Fruit fly (Drosophila melanogaster) whole organism, embryonic: ENCODE data around the gene Myo10A.
A peak's percentile ranks its signal among the peaks of the same experiment; 100 is the strongest.

Experiments used
- Antp ChIP-seq: fragments of 200-800 bp; sonication (Bioruptor generic); optimal IDR thresholded peaks from 3 replicates; lab custom pipeline; 2016; ENCODE audit warnings: missing biosample characterization, missing genetic modification characterization
- Blimp-1 ChIP-seq: fragments of 200-800 bp; sonication (Bioruptor generic); optimal IDR thresholded peaks from 3 replicates; lab custom pipeline; 2018; ENCODE audit warnings: missing biosample characterization, missing genetic modification characterization, mild to moderate bottlenecking, moderate library complexity, missing genetic modification reagents
- CG11093 ChIP-seq: fragments of 200-800 bp; sonication (Bioruptor generic); IDR thresholded peaks from 3 replicates; pipeline ENCODE4 v1.3.6; 2022; ENCODE audit warnings: missing biosample characterization, missing genetic modification characterization
- CG11695 ChIP-seq: fragments of 200-800 bp; sonication (Bioruptor generic); IDR thresholded peaks from 3 replicates; pipeline ENCODE4 v1.3.6; 2022; ENCODE audit warnings: missing biosample characterization, missing genetic modification characterization
- CG11723 ChIP-seq: fragments of 200-800 bp; sonication (Bioruptor generic); optimal IDR thresholded peaks from 2 replicates; lab custom pipeline; 2017; ENCODE audit warnings: missing biosample characterization, mild to moderate bottlenecking, missing genetic modification characterization
- CG12155 ChIP-seq: fragments of 200-800 bp; sonication (Bioruptor generic); optimal IDR thresholded peaks from 3 replicates; lab custom pipeline; 2016; ENCODE audit warnings: missing biosample characterization, missing genetic modification characterization
- CG13287 ChIP-seq: fragments of 200-800 bp; sonication (Bioruptor generic); IDR thresholded peaks from 2 replicates; pipeline ENCODE4 v1.3.6; 2022; ENCODE audit warnings: missing biosample characterization, missing genetic modification characterization; ENCODE audit not compliant: partially characterized antibody
- CG13775 ChIP-seq: fragments of 200-800 bp; sonication (Bioruptor generic); optimal IDR thresholded peaks from 3 replicates; lab custom pipeline; 2017; ENCODE audit warnings: missing biosample characterization, mild to moderate bottlenecking, missing genetic modification characterization
- CG15269 ChIP-seq: fragments of 200-800 bp; sonication (Bioruptor generic); optimal IDR thresholded peaks from 2 replicates; lab custom pipeline; 2018; ENCODE audit warnings: missing biosample characterization, mild to moderate bottlenecking, missing genetic modification characterization, moderate library complexity
- CG18599 ChIP-seq: fragments of 200-800 bp; sonication (Bioruptor generic); optimal IDR thresholded peaks from 3 replicates; lab custom pipeline; 2017; ENCODE audit warnings: missing biosample characterization, missing genetic modification characterization, mild to moderate bottlenecking, moderate library complexity, missing genetic modification reagents
- CG18764 ChIP-seq: fragments of 200-800 bp; sonication (Bioruptor generic); optimal IDR thresholded peaks from 3 replicates; lab custom pipeline; 2016; ENCODE audit warnings: missing biosample characterization, missing genetic modification characterization
- CG30403 ChIP-seq: fragments of 200-800 bp; sonication (Bioruptor generic); optimal IDR thresholded peaks from 3 replicates; lab custom pipeline; 2016; ENCODE audit warnings: missing biosample characterization, missing genetic modification characterization
- CG3407 ChIP-seq: fragments of 200-800 bp; sonication (Bioruptor generic); optimal IDR thresholded peaks from 2 replicates; lab custom pipeline; 2018; ENCODE audit warnings: missing biosample characterization, mild to moderate bottlenecking, missing genetic modification characterization
- CG4730 ChIP-seq: fragments of 200-800 bp; sonication (Bioruptor generic); IDR thresholded peaks from 2 replicates; pipeline ENCODE4 v1.3.6; 2022; ENCODE audit warnings: missing biosample characterization, missing genetic modification characterization
- CG5953 ChIP-seq: fragments of 200-800 bp; sonication (Bioruptor generic); IDR thresholded peaks from 2 replicates; pipeline ENCODE4 v1.3.6; 2022; ENCODE audit warnings: missing biosample characterization, missing genetic modification characterization
- CG6765 ChIP-seq: fragments of 200-800 bp; sonication (Bioruptor generic); optimal IDR thresholded peaks from 3 replicates; lab custom pipeline; 2017; ENCODE audit warnings: missing biosample characterization, mild to moderate bottlenecking, missing genetic modification characterization
- CG7271 ChIP-seq: fragments of 200-800 bp; sonication (Bioruptor generic); optimal IDR thresholded peaks from 2 replicates; lab custom pipeline; 2018; ENCODE audit warnings: missing biosample characterization, mild to moderate bottlenecking, missing genetic modification characterization, moderate library complexity
- CG7745 ChIP-seq: fragments of 200-800 bp; sonication (Bioruptor generic); optimal IDR thresholded peaks from 2 replicates; lab custom pipeline; 2018; ENCODE audit warnings: missing biosample characterization, mild to moderate bottlenecking, missing genetic modification characterization, moderate library complexity
- CG9609 ChIP-seq: fragments of 200-800 bp; sonication (Bioruptor generic); optimal IDR thresholded peaks from 3 replicates; lab custom pipeline; 2016; ENCODE audit warnings: missing biosample characterization, missing genetic modification characterization
- CG9817 ChIP-seq: fragments of 200-800 bp; sonication (Bioruptor generic); optimal IDR thresholded peaks from 2 replicates; lab custom pipeline; 2018; ENCODE audit warnings: missing biosample characterization, mild to moderate bottlenecking, missing genetic modification characterization, moderate library complexity
- CG9876 ChIP-seq: fragments of 200-800 bp; sonication (Bioruptor generic); optimal IDR thresholded peaks from 2 replicates; lab custom pipeline; 2016; ENCODE audit warnings: missing biosample characterization, missing genetic modification characterization
- CoRest ChIP-seq: fragments of 200-800 bp; sonication (Bioruptor generic); optimal IDR thresholded peaks from 3 replicates; lab custom pipeline; 2018; ENCODE audit warnings: missing biosample characterization, mild to moderate bottlenecking, missing genetic modification characterization, moderate library complexity
- D19B ChIP-seq: fragments of 200-800 bp; sonication (Bioruptor generic); optimal IDR thresholded peaks from 2 replicates; lab custom pipeline; 2017; ENCODE audit warnings: missing biosample characterization, mild to moderate bottlenecking, missing genetic modification characterization
- Dad ChIP-seq: fragments of 200-800 bp; sonication (Bioruptor generic); optimal IDR thresholded peaks from 3 replicates; lab custom pipeline; 2016; ENCODE audit warnings: missing biosample characterization, missing genetic modification characterization
- Deaf1 ChIP-seq: fragments of 200-800 bp; optimal IDR thresholded peaks from 3 replicates; lab custom pipeline; 2019; ENCODE audit warnings: missing biosample characterization, mild to moderate bottlenecking, missing genetic modification characterization, moderate library complexity
- Doc3 ChIP-seq: fragments of 200-800 bp; sonication (Bioruptor generic); IDR thresholded peaks from 3 replicates; pipeline ENCODE4 v1.3.6; 2022; ENCODE audit warnings: missing biosample characterization, missing genetic modification characterization; ENCODE audit not compliant: partially characterized antibody
- Dp ChIP-seq: fragments of 200-800 bp; sonication (Bioruptor generic); optimal IDR thresholded peaks from 2 replicates; lab custom pipeline; 2018; ENCODE audit warnings: missing biosample characterization, mild to moderate bottlenecking, missing genetic modification characterization, moderate library complexity
- Mrtf ChIP-seq: fragments of 200-800 bp; sonication (Bioruptor generic); IDR thresholded peaks from 3 replicates; pipeline ENCODE4 v1.3.6; 2022; ENCODE audit warnings: missing biosample characterization, missing genetic modification characterization
- Six4 ChIP-seq: fragments of 200-800 bp; sonication (Bioruptor generic); optimal IDR thresholded peaks from 2 replicates; lab custom pipeline; 2016; ENCODE audit warnings: missing biosample characterization, missing genetic modification characterization
- Tbp ChIP-seq: fragments of >200 bp; optimal IDR thresholded peaks from 2 replicates; lab custom pipeline; 2018; ENCODE audit warnings: missing biosample characterization, missing genetic modification characterization
- ab ChIP-seq: fragments of 200-800 bp; sonication (Bioruptor generic); optimal IDR thresholded peaks from 2 replicates; lab custom pipeline; 2016; ENCODE audit warnings: missing biosample characterization, missing genetic modification characterization
- abd-A ChIP-seq: fragments of 200-800 bp; sonication (Bioruptor generic); optimal IDR thresholded peaks from 3 replicates; lab custom pipeline; 2019; ENCODE audit warnings: missing biosample characterization, mild to moderate bottlenecking, missing genetic modification characterization, moderate library complexity
- ac ChIP-seq: fragments of 200-800 bp; sonication (Bioruptor generic); optimal IDR thresholded peaks from 3 replicates; lab custom pipeline; 2017; ENCODE audit warnings: missing biosample characterization, mild to moderate bottlenecking, missing genetic modification characterization
- al ChIP-seq: fragments of 200-800 bp; sonication (Bioruptor generic); IDR thresholded peaks from 2 replicates; pipeline ENCODE4 v1.3.6; 2022; ENCODE audit warnings: missing biosample characterization, missing genetic modification characterization
- ase ChIP-seq: fragments of 200-800 bp; sonication (Bioruptor generic); IDR thresholded peaks from 3 replicates; pipeline ENCODE4 v1.3.6; 2022; ENCODE audit warnings: missing biosample characterization, missing genetic modification characterization
- bbx ChIP-seq: fragments of 200-800 bp; sonication (Bioruptor generic); IDR thresholded peaks from 2 replicates; pipeline ENCODE4 v1.3.6; 2022; ENCODE audit warnings: missing biosample characterization, missing genetic modification characterization; ENCODE audit not compliant: partially characterized antibody
- bowl ChIP-seq: fragments of 200-800 bp; sonication (Bioruptor generic); IDR thresholded peaks from 2 replicates; pipeline ENCODE4 v1.3.6; 2022; ENCODE audit warnings: missing biosample characterization, missing genetic modification characterization
- ci ChIP-seq: fragments of 200-800 bp; sonication (Bioruptor generic); IDR thresholded peaks from 3 replicates; pipeline ENCODE4 v1.3.6; 2022; ENCODE audit warnings: missing biosample characterization, missing genetic modification characterization
- da ChIP-seq: fragments of 200-800 bp; sonication (Bioruptor generic); optimal IDR thresholded peaks from 2 replicates; lab custom pipeline; 2016; ENCODE audit warnings: missing biosample characterization, missing genetic modification characterization
- dan ChIP-seq: fragments of 200-800 bp; sonication (Bioruptor generic); IDR thresholded peaks from 2 replicates; pipeline ENCODE4 v1.3.6; 2022; ENCODE audit warnings: missing biosample characterization, missing genetic modification characterization
- dmrt11E ChIP-seq: fragments of 200-800 bp; sonication (Bioruptor generic); optimal IDR thresholded peaks from 3 replicates; lab custom pipeline; 2018; ENCODE audit warnings: missing biosample characterization, mild to moderate bottlenecking, missing genetic modification characterization, moderate library complexity
- gce ChIP-seq: fragments of 200-800 bp; sonication (Bioruptor generic); IDR thresholded peaks from 3 replicates; pipeline ENCODE4 v1.3.6; 2022; ENCODE audit warnings: missing biosample characterization, missing genetic modification characterization
- jumu ChIP-seq: fragments of 200-800 bp; sonication (Bioruptor generic); optimal IDR thresholded peaks from 3 replicates; lab custom pipeline; 2016; ENCODE audit warnings: missing biosample characterization, missing genetic modification characterization
- otp ChIP-seq: fragments of 200-800 bp; sonication (Bioruptor generic); IDR thresholded peaks from 3 replicates; pipeline ENCODE4, ENCODE4 v1.3.6; 2022; ENCODE audit warnings: missing biosample characterization, missing genetic modification characterization
- pho ChIP-seq: fragments of 200-800 bp; sonication (Bioruptor generic); optimal IDR thresholded peaks from 2 replicates; lab custom pipeline; 2016; ENCODE audit warnings: missing biosample characterization, missing genetic modification characterization
- run ChIP-seq: fragments of 200-800 bp; sonication (Bioruptor generic); optimal IDR thresholded peaks from 3 replicates; lab custom pipeline; 2018; ENCODE audit warnings: missing biosample characterization, mild to moderate bottlenecking, missing genetic modification characterization
- sd ChIP-seq: fragments of 200-800 bp; sonication (Bioruptor generic); optimal IDR thresholded peaks from 3 replicates; lab custom pipeline; 2018; ENCODE audit warnings: missing biosample characterization, mild to moderate bottlenecking, missing genetic modification characterization, moderate library complexity
- sisA ChIP-seq: fragments of 200-800 bp; sonication (Bioruptor generic); IDR thresholded peaks from 2 replicates; pipeline ENCODE4 v1.3.6; 2022; ENCODE audit warnings: missing biosample characterization, missing genetic modification characterization
- slou ChIP-seq: fragments of 200-800 bp; sonication (Bioruptor generic); optimal IDR thresholded peaks from 3 replicates; lab custom pipeline; 2016; ENCODE audit warnings: missing biosample characterization, missing genetic modification characterization
- slp2 ChIP-seq: fragments of 200-800 bp; sonication (Bioruptor generic); optimal IDR thresholded peaks from 2 replicates; lab custom pipeline; 2016; ENCODE audit warnings: missing biosample characterization, missing genetic modification characterization
- sob ChIP-seq: fragments of 200-800 bp; sonication (Bioruptor generic); IDR thresholded peaks from 2 replicates; pipeline ENCODE4 v1.3.6; 2022; ENCODE audit warnings: missing biosample characterization, missing genetic modification characterization
- ssp ChIP-seq: fragments of 200-800 bp; sonication (Bioruptor generic); IDR thresholded peaks from 2 replicates; pipeline ENCODE4 v1.3.6; 2022; ENCODE audit warnings: missing biosample characterization, missing genetic modification characterization

Gene Myo10A

dm6 chrX:10905047-10905446 lies 25.6 kb upstream of the Myo10A start (continued):
- TF ChIP-seq gce (GFP tag; lab: Robert Waterston, UW) (no peak), CG4730 (GFP tag; lab: Robert Waterston, UW) (peak; percentile 38; the same call in 1 of the 2 replicates), D19B (peak; percentile 12), CG11695 (peak; percentile 66), sisA (GFP tag; lab: Robert Waterston, UW) (peak; percentile 72), ab (no peak), CG13287 (GFP tag; lab: Robert Waterston, UW) (no peak), Antp (peak; percentile 31), CG5953 (GFP tag; lab: Robert Waterston, UW) (no peak), dan (GFP tag; lab: Robert Waterston, UW) (no peak), sd (tag; lab: Kevin White, UChicago) (no peak), dmrt11E (tag; lab: Kevin White, UChicago) (peak; percentile 80), da (GFP tag; lab: Kevin White, UChicago) (no peak), Doc3 (GFP tag; lab: Robert Waterston, UW) (no peak), Dad (GFP tag; lab: Kevin White, UChicago) (peak; percentile 14), CG7271 (tag; lab: Kevin White, UChicago) (no peak), Blimp-1 (GFP tag; lab: Kevin White, UChicago) (peak; percentile 64), CG3407 (GFP tag; lab: Kevin White, UChicago) (peak; percentile 45), Six4 (GFP tag; lab: Kevin White, UChicago) (peak; percentile 49), CG12155 (GFP tag; lab: Kevin White, UChicago) (peak; percentile 16), ssp (GFP tag; lab: Robert Waterston, UW) (peak; percentile 33; the same call in 1 of the 2 replicates), CG18764 (no peak), Tbp (no peak), CG30403 (GFP tag; lab: Kevin White, UChicago) (peak; percentile 71), Mrtf (GFP tag; lab: Robert Waterston, UW) (no peak), ase (no peak), al (no peak), CG9817 (tag; lab: Kevin White, UChicago) (peak; percentile 28), bowl (no peak), CoRest (tag; lab: Kevin White, UChicago) (peak; percentile 77), CG11723 (peak; percentile 2), CG11093 (GFP tag; lab: Robert Waterston, UW) (0 out of 3 replicates have a peak, but pooled peaks have one; percentile 41), CG9876 (no peak), run (tag; lab: Kevin White, UChicago) (no peak), otp (GFP tag; lab: Robert Waterston, UW) (0 out of 3 replicates have a peak, but pooled peaks have one; percentile 9), jumu (GFP tag; lab: Kevin White, UChicago) (peak; percentile 62), ci (GFP tag; lab: Robert Waterston, UW) (no peak; the same call in 2 of the 3 replicates), CG18599 (peak; percentile 45), sob (peak; percentile 15; the same call in 1 of the 2 replicates), slp2 (GFP tag; lab: Kevin White, UChicago) (peak; percentile 52), pho (GFP tag; lab: Kevin White, UChicago) (peak; percentile 58), slou (GFP tag; lab: Kevin White, UChicago) (peak; percentile 22), Dp (no peak), abd-A (tag; lab: Kevin White, UChicago) (no peak), bbx (GFP tag; lab: Robert Waterston, UW) (no peak), CG13775 (peak; percentile 64), Deaf1 (tag; lab: Kevin White, UChicago) (peak; percentile 85), CG15269 (tag; lab: Kevin White, UChicago) (peak; percentile 69), CG9609 (peak; percentile 37), CG6765 (GFP tag; lab: Kevin White, UChicago) (no peak), ac (GFP tag; lab: Kevin White, UChicago) (no peak), CG7745 (no peak)
